Worm (Caenorhabditis elegans): Measurements from ENCODE around the gene ugt-39.
A peak's percentile ranks its signal among the peaks of the same experiment; 100 is the strongest.

Gene ugt-39

DNA sequence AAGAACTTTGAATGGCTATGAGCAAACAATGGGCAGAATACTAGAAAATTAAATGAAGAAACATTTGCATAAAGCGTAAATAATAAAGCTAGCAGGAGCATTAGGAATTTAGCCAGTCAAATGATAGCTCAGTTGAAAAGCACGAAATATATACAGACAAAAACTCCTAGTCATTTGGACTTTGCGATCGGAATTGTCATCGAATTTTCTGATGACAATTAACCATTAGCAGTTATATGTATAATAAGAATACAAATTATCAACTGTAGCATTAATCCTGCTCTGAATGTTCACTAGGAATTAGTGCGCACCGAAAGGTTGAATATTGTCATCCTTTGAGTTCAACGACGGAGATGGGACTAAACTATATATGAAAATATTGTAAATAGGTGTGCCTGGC lies 9.6 kb upstream of the ugt-39 start, which contains the start of gene ugt-38:
ugt-38 (minus strand) TSS at position 101 of the 400 bp plus-strand sequence.
- no peak for TF ChIP-seq snpc-1.1 (tag; optimal IDR thresholded peaks at IDR 0.05; ENCODE audit: insufficient read depth)
- TF ChIP-seq lin-54 (GFP tag; optimal IDR thresholded peaks at IDR 0.05), result no peak
- no peak for TF ChIP-seq ekl-4 (GFP tag; IDR thresholded peaks at IDR 0.05)
- no peak for TF ChIP-seq F22D6.2 (tag; optimal IDR thresholded peaks at IDR 0.05)
- no peak for TF ChIP-seq lin-26 (GFP tag; IDR thresholded peaks at IDR 0.05)
- TF ChIP-seq let-607 (tag; optimal IDR thresholded peaks at IDR 0.05), result no peak
- no peak for TF ChIP-seq Y53G8AR.9 (GFP tag; conservative IDR thresholded peaks at IDR 0.05)
- no peak for TF ChIP-seq lir-1 (GFP tag; conservative IDR thresholded peaks at IDR 0.05)
- no peak for TF ChIP-seq ama-1 (optimal IDR thresholded peaks at IDR 0.05)
- TF ChIP-seq ama-1 (GFP tag; optimal IDR thresholded peaks at IDR 0.05), result no peak
- no peak for TF ChIP-seq ztf-28 (GFP tag; IDR thresholded peaks at IDR 0.05)
- TF ChIP-seq nhr-120 (GFP tag; IDR thresholded peaks at IDR 0.05), result no peak
- TF ChIP-seq Y53F4B.3 (GFP tag; IDR thresholded peaks at IDR 0.05), result no peak
- no peak for TF ChIP-seq egrh-3 (GFP tag; IDR thresholded peaks at IDR 0.05)
- TF ChIP-seq F33H1.4 (GFP tag; IDR thresholded peaks at IDR 0.05), result no peak
- TF ChIP-seq mes-4 (tag; optimal IDR thresholded peaks at IDR 0.05), result no peak
- no peak for TF ChIP-seq snpc-3.4 (tag; optimal IDR thresholded peaks at IDR 0.05)
- no peak for TF ChIP-seq snpc-4 (GFP tag; optimal IDR thresholded peaks at IDR 0.05)
- TF ChIP-seq snpc-4 (tag; optimal IDR thresholded peaks at IDR 0.05), result no peak
- TF ChIP-seq ztf-22 (GFP tag; optimal IDR thresholded peaks at IDR 0.05), result no peak
- TF ChIP-seq aptf-2 (GFP tag; conservative IDR thresholded peaks at IDR 0.05), result no peak

DNA sequence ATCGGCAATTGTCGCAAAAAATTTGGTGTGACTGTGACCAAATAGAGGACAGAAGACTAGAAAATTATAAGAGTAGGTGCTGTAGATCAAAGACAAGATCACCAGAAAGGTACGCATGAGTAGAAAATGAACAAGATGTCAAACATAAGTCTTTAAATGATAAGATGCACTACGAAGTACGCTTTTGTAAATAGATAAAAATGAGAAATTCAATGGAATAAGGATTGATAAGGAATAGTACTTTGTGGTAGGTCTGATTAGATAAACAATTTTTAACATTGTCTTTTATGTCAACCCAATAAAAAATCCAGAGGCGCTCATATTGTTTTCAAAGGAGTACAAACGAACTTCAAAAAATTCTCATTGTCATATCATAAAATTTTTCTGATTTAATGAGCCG lies 6.4 kb upstream of the ugt-39 start, which contains the start of gene F10D2.8:
F10D2.8 (minus strand) TSS at position 145 of the 400 bp plus-strand sequence.
- TF ChIP-seq nhr-80 (tag; optimal IDR thresholded peaks at IDR 0.05) (peak; percentile 76), hsf-1 (GFP tag; IDR thresholded peaks at IDR 0.05) (no peak)

ce11 chrV:7153046-7153445 lies 3.9 kb upstream of the ugt-39 start, which contains the start of gene fat-7:
Gene fat-7 (minus strand): TSS chrV:7153146.
- TF ChIP-seq ama-1 (optimal IDR thresholded peaks at IDR 0.05) (no peak), ama-1 (GFP tag; optimal IDR thresholded peaks at IDR 0.05) (no peak), efl-1 (GFP tag; optimal IDR thresholded peaks at IDR 0.05) (no peak), mes-4 (tag; optimal IDR thresholded peaks at IDR 0.05) (no peak), T07F8.4 (tag; optimal IDR thresholded peaks at IDR 0.05) (no peak), rec-8 (tag; optimal IDR thresholded peaks at IDR 0.05) (no peak), dpff-1 (tag; optimal IDR thresholded peaks at IDR 0.05) (no peak), madf-8 (GFP tag; conservative IDR thresholded peaks at IDR 0.05) (no peak)

DNA sequence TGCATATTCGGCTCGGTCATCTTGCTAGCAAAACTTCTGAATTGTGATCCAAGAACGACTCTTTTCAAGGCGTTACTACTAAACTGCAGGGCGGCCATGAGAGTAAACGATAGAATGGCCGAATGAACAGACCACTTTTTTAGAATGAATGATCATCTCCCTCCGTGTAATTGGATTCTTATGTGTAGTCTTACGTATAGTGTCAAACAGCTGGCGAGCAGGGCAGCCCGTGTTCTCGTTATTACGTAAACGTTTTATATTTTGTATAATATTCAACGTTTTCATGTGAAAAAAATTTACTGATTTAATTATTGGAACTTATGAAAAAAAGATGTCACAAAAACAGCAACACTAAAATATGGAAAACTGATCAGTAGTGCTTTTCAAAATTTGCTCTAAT lies 863 bp upstream of the ugt-39 start, which contains the start of gene F10D2.10:
F10D2.10 (minus strand) TSS at position 101 of the 400 bp plus-strand sequence.
- no peak for TF ChIP-seq ztf-3 (GFP tag; optimal IDR thresholded peaks at IDR 0.05)
- no peak for TF ChIP-seq F37B4.10 (GFP tag; IDR thresholded peaks at IDR 0.05)
- TF ChIP-seq let-526 (GFP tag; IDR thresholded peaks at IDR 0.05), result no peak
- TF ChIP-seq pha-4 (tag; optimal IDR thresholded peaks at IDR 0.05), result no peak
- no peak for TF ChIP-seq akir-1 (GFP tag; optimal IDR thresholded peaks at IDR 0.05)
- TF ChIP-seq madf-8 (GFP tag; conservative IDR thresholded peaks at IDR 0.05), result no peak
- TF ChIP-seq T26A5.8 (tag; optimal IDR thresholded peaks at IDR 0.05), result no peak
- no peak for TF ChIP-seq tlf-1 (GFP tag; optimal IDR thresholded peaks at IDR 0.05)
- no peak for TF ChIP-seq lag-1 (GFP tag; IDR thresholded peaks at IDR 0.05)
- no peak for TF ChIP-seq attf-3 (GFP tag; conservative IDR thresholded peaks at IDR 0.05)
- TF ChIP-seq efl-1 (GFP tag; optimal IDR thresholded peaks at IDR 0.05), result no peak
- TF ChIP-seq sdz-38 (tag; optimal IDR thresholded peaks at IDR 0.05), result no peak

Data from whole organism, young adult.